Worm (Caenorhabditis elegans) whole organism, L2 larva: ENCODE measurements around the gene lgc-55.

Source experiments
- blmp-1 ChIP-seq: sonication (generic microtip); optimal IDR thresholded peaks from 2 replicates; lab custom pipeline; 2017; ENCODE audit warnings: missing genetic modification characterization, mild to moderate bottlenecking, missing compliant biosample characterization, antibody characterized with exemption, moderate library complexity; ENCODE audit not compliant: insufficient read depth
- elt-3 ChIP-seq: sonication (generic microtip); optimal IDR thresholded peaks from 2 replicates; lab custom pipeline; 2017; ENCODE audit warnings: missing biosample characterization, missing genetic modification characterization
- fos-1 ChIP-seq: fragments of 150-350 bp; optimal IDR thresholded peaks from 2 replicates; lab custom pipeline; 2014; ENCODE audit warnings: missing biosample characterization, missing genetic modification characterization
- mab-5 ChIP-seq: fragments of 150-350 bp; optimal IDR thresholded peaks from 2 replicates; lab custom pipeline; 2014; ENCODE audit warnings: missing biosample characterization, missing genetic modification characterization
- nhr-10 ChIP-seq: sonication (generic microtip); optimal IDR thresholded peaks from 2 replicates; lab custom pipeline; 2017; ENCODE audit warnings: missing biosample characterization, missing genetic modification characterization
- nhr-23 ChIP-seq: fragments of 150-350 bp; optimal IDR thresholded peaks from 2 replicates; lab custom pipeline; 2014; ENCODE audit warnings: missing biosample characterization, missing genetic modification reagents, missing genetic modification characterization
- nhr-237 ChIP-seq: fragments of 150-350 bp; optimal IDR thresholded peaks from 2 replicates; lab custom pipeline; 2014; ENCODE audit warnings: missing biosample characterization, missing genetic modification characterization
- nhr-6 ChIP-seq: fragments of 150-350 bp; optimal IDR thresholded peaks from 2 replicates; lab custom pipeline; 2014; ENCODE audit warnings: missing biosample characterization, missing genetic modification characterization
- skn-1 ChIP-seq: sonication (generic microtip); optimal IDR thresholded peaks from 2 replicates; lab custom pipeline; 2017; ENCODE audit warnings: missing biosample characterization, missing genetic modification characterization
- sma-3 ChIP-seq: sonication (generic microtip); optimal IDR thresholded peaks from 2 replicates; lab custom pipeline; 2016; ENCODE audit warnings: missing genetic modification reagents, missing genetic modification characterization, missing compliant biosample characterization
- unc-62 ChIP-seq: fragments of 150-350 bp; optimal IDR thresholded peaks from 2 replicates; lab custom pipeline; 2014; ENCODE audit warnings: missing biosample characterization, missing genetic modification reagents, missing genetic modification characterization
- ztf-11 ChIP-seq: sonication (generic microtip); optimal IDR thresholded peaks from 2 replicates; lab custom pipeline; 2017; ENCODE audit warnings: missing biosample characterization, missing genetic modification characterization

ce11 chrV:20059370-20059769 is 36.5 kb downstream of the lgc-55 start:
- TF ChIP-seq nhr-6 (tag; lab: Kevin White, UChicago) (no peak), skn-1 (tag; lab: Kevin White, UChicago) (no peak), blmp-1 (tag; lab: Kevin White, UChicago) (no peak), nhr-237 (no peak), ztf-11 (tag; lab: Kevin White, UChicago) (no peak), nhr-10 (tag; lab: Kevin White, UChicago) (no peak), unc-62 (no peak), sma-3 (no peak), nhr-23 (tag; lab: Kevin White, UChicago) (no peak), mab-5 (tag; lab: Kevin White, UChicago) (no peak), fos-1 (tag; lab: Kevin White, UChicago) (no peak), elt-3 (tag; lab: Kevin White, UChicago) (no peak)
